Fruit fly (Drosophila melanogaster) whole organism, embryonic: ENCODE results near the gene mRpL55.
A peak's percentile ranks its signal among the peaks of the same experiment; 100 is the strongest.

Source experiments
- Bdp1 ChIP-seq: fragments of 200-800 bp; sonication (Bioruptor generic); optimal IDR thresholded peaks from 3 replicates; lab custom pipeline; 2016; ENCODE audit warnings: missing biosample characterization, missing genetic modification characterization
- BtbVII ChIP-seq: fragments of 200-800 bp; sonication (Bioruptor generic); optimal IDR thresholded peaks from 3 replicates; lab custom pipeline; 2017; ENCODE audit warnings: missing biosample characterization, mild to moderate bottlenecking, missing genetic modification characterization
- CG12236 ChIP-seq: fragments of 200-800 bp; sonication (Bioruptor generic); optimal IDR thresholded peaks from 2 replicates; lab custom pipeline; 2016; ENCODE audit warnings: missing biosample characterization, missing genetic modification characterization
- CG12942 ChIP-seq: fragments of 200-800 bp; sonication (Bioruptor generic); optimal IDR thresholded peaks from 3 replicates; lab custom pipeline; 2016; ENCODE audit warnings: missing biosample characterization, missing genetic modification characterization
- CG13894 ChIP-seq: fragments of 200-800 bp; sonication (Bioruptor generic); optimal IDR thresholded peaks from 3 replicates; lab custom pipeline; 2018; ENCODE audit warnings: missing biosample characterization, mild to moderate bottlenecking, missing genetic modification characterization, moderate library complexity
- CG15696 ChIP-seq: fragments of 200-800 bp; sonication (Bioruptor generic); optimal IDR thresholded peaks from 2 replicates; lab custom pipeline; 2019; ENCODE audit warnings: missing biosample characterization, mild to moderate bottlenecking, missing genetic modification characterization, moderate library complexity
- CG1647 ChIP-seq: fragments of 200-800 bp; sonication (Bioruptor generic); optimal IDR thresholded peaks from 3 replicates; lab custom pipeline; 2016; ENCODE audit warnings: missing biosample characterization, missing genetic modification characterization
- CG18619 ChIP-seq: fragments of 200-800 bp; sonication (Bioruptor generic); optimal IDR thresholded peaks from 3 replicates; lab custom pipeline; 2017; ENCODE audit warnings: missing biosample characterization, mild to moderate bottlenecking, missing genetic modification characterization
- CG3995 ChIP-seq: fragments of 200-800 bp; sonication (Bioruptor generic); optimal IDR thresholded peaks from 3 replicates; lab custom pipeline; 2016; ENCODE audit warnings: missing biosample characterization, missing genetic modification characterization
- CG4360 ChIP-seq: fragments of 200-800 bp; sonication (Bioruptor generic); IDR thresholded peaks from 2 replicates; pipeline ENCODE4 v1.3.6; 2022; ENCODE audit warnings: missing biosample characterization, missing genetic modification characterization
- CG4854 ChIP-seq: fragments of 200-800 bp; sonication (Bioruptor generic); optimal IDR thresholded peaks from 2 replicates; lab custom pipeline; 2016; ENCODE audit warnings: missing biosample characterization, missing genetic modification characterization, inconsistent platforms
- CG5180 ChIP-seq: fragments of 200-800 bp; sonication (Bioruptor generic); optimal IDR thresholded peaks from 3 replicates; lab custom pipeline; 2017; ENCODE audit warnings: missing biosample characterization, missing genetic modification characterization, mild to moderate bottlenecking, moderate library complexity, missing genetic modification reagents
- CG6654 ChIP-seq: fragments of 200-800 bp; sonication (Bioruptor generic); optimal IDR thresholded peaks from 2 replicates; lab custom pipeline; 2017; ENCODE audit warnings: missing biosample characterization, mild to moderate bottlenecking, missing genetic modification characterization
- CG6689 ChIP-seq: fragments of 200-800 bp; sonication (Bioruptor generic); IDR thresholded peaks from 2 replicates; pipeline ENCODE4 v1.3.6; 2022; ENCODE audit warnings: missing biosample characterization, missing genetic modification characterization
- CG6854 ChIP-seq: fragments of 200-800 bp; sonication (Bioruptor generic); optimal IDR thresholded peaks from 3 replicates; lab custom pipeline; 2017; ENCODE audit warnings: missing biosample characterization, mild to moderate bottlenecking, missing genetic modification characterization
- CG7963 ChIP-seq: fragments of 200-800 bp; sonication (Bioruptor generic); IDR thresholded peaks from 3 replicates; pipeline ENCODE4 v1.3.6; 2022; ENCODE audit warnings: missing biosample characterization, missing genetic modification characterization; ENCODE audit not compliant: partially characterized antibody
- CG8359 ChIP-seq: fragments of 200-800 bp; sonication (Bioruptor generic); optimal IDR thresholded peaks from 2 replicates; lab custom pipeline; 2017; ENCODE audit warnings: missing biosample characterization, mild to moderate bottlenecking, missing genetic modification characterization, borderline replicate concordance
- CG9727 ChIP-seq: fragments of 200-800 bp; sonication (Bioruptor generic); optimal IDR thresholded peaks from 3 replicates; lab custom pipeline; 2017; ENCODE audit warnings: missing biosample characterization, mild to moderate bottlenecking, missing genetic modification characterization
- CTCF ChIP-seq: fragments of 200-800 bp; sonication (Bioruptor generic); optimal IDR thresholded peaks from 2 replicates; lab custom pipeline; 2017; ENCODE audit warnings: missing biosample characterization, mild to moderate bottlenecking, missing genetic modification characterization, moderate library complexity
- Dfd ChIP-seq, 2 experiments: fragments of >200 bp; optimal IDR thresholded peaks; 2 replicates each; lab custom pipeline; 2017; ENCODE audit warnings: missing biosample characterization in 2 of 2, missing genetic modification characterization in 2 of 2
- Drgx ChIP-seq: fragments of 200-800 bp; sonication (Bioruptor generic); IDR thresholded peaks from 2 replicates; pipeline ENCODE4 v1.3.6; 2022; ENCODE audit warnings: missing biosample characterization, missing genetic modification characterization
- Gsc ChIP-seq: fragments of 200-800 bp; sonication (Bioruptor generic); IDR thresholded peaks from 2 replicates; pipeline ENCODE4 v1.3.6; 2022; ENCODE audit warnings: missing biosample characterization, missing genetic modification characterization
- HLHmδ ChIP-seq: fragments of 200-800 bp; sonication (Bioruptor generic); optimal IDR thresholded peaks from 2 replicates; lab custom pipeline; 2018; ENCODE audit warnings: missing biosample characterization, mild to moderate bottlenecking, missing genetic modification characterization, moderate library complexity
- HmgZ ChIP-seq: fragments of 200-800 bp; sonication (Bioruptor generic); optimal IDR thresholded peaks from 2 replicates; lab custom pipeline; 2018; ENCODE audit warnings: missing biosample characterization, mild to moderate bottlenecking, missing genetic modification characterization
- Hmx ChIP-seq: fragments of 200-800 bp; sonication (Bioruptor generic); optimal IDR thresholded peaks from 2 replicates; lab custom pipeline; 2016; ENCODE audit warnings: missing biosample characterization, missing genetic modification characterization
- Hr39 ChIP-seq: fragments of >200 bp; optimal IDR thresholded peaks from 2 replicates; lab custom pipeline; 2017
- MTF-1 ChIP-seq: fragments of 200-800 bp; sonication (Bioruptor generic); optimal IDR thresholded peaks from 2 replicates; lab custom pipeline; 2018; ENCODE audit warnings: missing biosample characterization, mild to moderate bottlenecking, missing genetic modification characterization, borderline replicate concordance
- Mad ChIP-seq: fragments of 200-800 bp; sonication (Bioruptor generic); optimal IDR thresholded peaks from 2 replicates; lab custom pipeline; 2016; ENCODE audit warnings: missing biosample characterization, missing genetic modification characterization
- NFAT ChIP-seq: fragments of 200-800 bp; sonication (Bioruptor generic); IDR thresholded peaks from 2 replicates; pipeline ENCODE4 v1.3.6; 2022; ENCODE audit warnings: missing biosample characterization, missing genetic modification characterization
- Sin3A ChIP-seq: fragments of >200 bp; optimal IDR thresholded peaks from 2 replicates; lab custom pipeline; 2018
- TFAM ChIP-seq: fragments of 200-800 bp; sonication (Bioruptor generic); optimal IDR thresholded peaks from 2 replicates; lab custom pipeline; 2017; ENCODE audit warnings: missing biosample characterization, missing genetic modification characterization, inconsistent platforms
- al ChIP-seq: fragments of 200-800 bp; sonication (Bioruptor generic); IDR thresholded peaks from 2 replicates; pipeline ENCODE4 v1.3.6; 2022; ENCODE audit warnings: missing biosample characterization, missing genetic modification characterization
- bsh ChIP-seq, 2 experiments: fragments of 200-800 bp; sonication (Bioruptor generic); optimal IDR thresholded peaks; 2 replicates each; lab custom pipeline; 2017 to 2018; ENCODE audit warnings: mild to moderate bottlenecking in 2 of 2, missing biosample characterization in 2 of 2, missing genetic modification characterization in 2 of 2, moderate library complexity in 1 of 2
- chn ChIP-seq: fragments of 200-800 bp; sonication (Bioruptor generic); optimal IDR thresholded peaks from 2 replicates; lab custom pipeline; 2016; ENCODE audit warnings: missing biosample characterization, missing genetic modification characterization
- da ChIP-seq: fragments of 200-800 bp; sonication (Bioruptor generic); optimal IDR thresholded peaks from 2 replicates; lab custom pipeline; 2016; ENCODE audit warnings: missing biosample characterization, missing genetic modification characterization
- dan ChIP-seq: fragments of 200-800 bp; sonication (Bioruptor generic); IDR thresholded peaks from 2 replicates; pipeline ENCODE4 v1.3.6; 2022; ENCODE audit warnings: missing biosample characterization, missing genetic modification characterization
- en ChIP-seq: fragments of 200-800 bp; sonication (Bioruptor generic); optimal IDR thresholded peaks from 2 replicates; lab custom pipeline; 2016; ENCODE audit warnings: missing biosample characterization, missing genetic modification characterization
- eyg ChIP-seq: fragments of 200-800 bp; sonication (Bioruptor generic); optimal IDR thresholded peaks from 3 replicates; lab custom pipeline; 2016; ENCODE audit warnings: missing biosample characterization, missing genetic modification characterization
- hbn ChIP-seq: fragments of 200-800 bp; sonication (Bioruptor generic); IDR thresholded peaks from 2 replicates; pipeline ENCODE4 v1.3.6; 2022; ENCODE audit warnings: missing biosample characterization, missing genetic modification characterization; ENCODE audit not compliant: partially characterized antibody
- hkb ChIP-seq, 2 experiments: fragments of 200-800 bp in 1 of 2; fragments of >200 bp in 1 of 2; sonication (Bioruptor generic) in 1 of 2; IDR thresholded peaks in 1 of 2; optimal IDR thresholded peaks in 1 of 2; 2 replicates each; pipeline versions ENCODE4 v1.3.6 to Lab custom; 2017 to 2022; ENCODE audit warnings: missing biosample characterization in 1 of 2, missing genetic modification characterization in 1 of 2
- kay ChIP-seq: fragments of 200-800 bp; sonication (Bioruptor generic); optimal IDR thresholded peaks from 2 replicates; lab custom pipeline; 2016; ENCODE audit warnings: missing biosample characterization, missing genetic modification characterization
- lab ChIP-seq: fragments of 200-800 bp; sonication (Bioruptor generic); optimal IDR thresholded peaks from 3 replicates; lab custom pipeline; 2017; ENCODE audit warnings: missing biosample characterization, missing genetic modification characterization, mild to moderate bottlenecking, moderate library complexity, missing genetic modification reagents
- lmd ChIP-seq: fragments of 200-800 bp; sonication (Bioruptor generic); IDR thresholded peaks from 2 replicates; pipeline ENCODE4 v1.3.6; 2022; ENCODE audit warnings: missing biosample characterization, missing genetic modification characterization
- nau ChIP-seq: fragments of 200-800 bp; sonication (Bioruptor generic); optimal IDR thresholded peaks from 3 replicates; lab custom pipeline; 2017; ENCODE audit warnings: missing biosample characterization, mild to moderate bottlenecking, missing genetic modification characterization, missing genetic modification reagents
- pnt ChIP-seq: fragments of 200-800 bp; sonication (Bioruptor generic); optimal IDR thresholded peaks from 3 replicates; lab custom pipeline; 2016; ENCODE audit warnings: missing biosample characterization, missing genetic modification characterization
- pzg ChIP-seq: fragments of 200-800 bp; sonication (Bioruptor generic); optimal IDR thresholded peaks from 3 replicates; lab custom pipeline; 2018; ENCODE audit warnings: missing biosample characterization, mild to moderate bottlenecking, missing genetic modification characterization, moderate library complexity
- slp2 ChIP-seq: fragments of 200-800 bp; sonication (Bioruptor generic); optimal IDR thresholded peaks from 2 replicates; lab custom pipeline; 2016; ENCODE audit warnings: missing biosample characterization, missing genetic modification characterization
- sqz ChIP-seq: fragments of 200-800 bp; sonication (Bioruptor generic); optimal IDR thresholded peaks from 3 replicates; lab custom pipeline; 2018; ENCODE audit warnings: missing biosample characterization, mild to moderate bottlenecking, missing genetic modification characterization
- ttk ChIP-seq: fragments of 200-800 bp; sonication (Bioruptor generic); IDR thresholded peaks from 2 replicates; pipeline ENCODE4 v2.1.2; 2022; ENCODE audit warnings: missing biosample characterization, missing genetic modification characterization
- zen2 ChIP-seq: fragments of 200-800 bp; sonication (Bioruptor generic); IDR thresholded peaks from 3 replicates; pipeline ENCODE4 v1.3.6; 2022; ENCODE audit warnings: missing biosample characterization, missing genetic modification characterization; ENCODE audit not compliant: partially characterized antibody
- zfh1 ChIP-seq: fragments of 200-800 bp; sonication (Bioruptor generic); IDR thresholded peaks from 3 replicates; pipeline ENCODE4 v1.3.6; 2022; ENCODE audit warnings: missing biosample characterization, missing genetic modification characterization
- zfh2 ChIP-seq: fragments of 200-800 bp; sonication (Bioruptor generic); optimal IDR thresholded peaks from 2 replicates; lab custom pipeline; 2016; ENCODE audit warnings: missing biosample characterization, missing genetic modification characterization

The mRpL55 gene

DNA sequence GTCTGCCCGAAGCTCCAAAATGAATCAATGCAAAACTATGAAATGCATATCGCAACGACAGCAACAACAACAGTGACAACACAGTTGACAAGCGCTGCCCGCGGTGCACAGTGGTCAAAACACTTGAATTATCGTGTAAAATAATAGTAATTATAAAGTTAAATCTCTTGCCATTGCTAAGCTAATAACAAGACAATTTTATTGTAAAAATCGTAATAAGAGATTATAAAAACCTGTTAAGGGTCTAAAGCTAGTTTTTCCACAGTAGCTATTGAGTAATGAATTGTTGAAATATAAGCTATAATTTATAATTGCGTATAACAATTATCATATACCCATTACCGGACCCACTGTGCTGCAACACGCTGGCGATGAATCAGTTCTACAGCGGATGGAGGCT is 21.7 kb downstream of the mRpL55 start (continued):
- TF ChIP-seq lab (GFP tag; lab: Kevin White, UChicago), result peak; percentile 26
- TF ChIP-seq CTCF, result no peak
- no peak for TF ChIP-seq CG13894 (tag; lab: Kevin White, UChicago)
- TF ChIP-seq Gsc, result 0 out of 2 replicates have a peak, but pooled peaks have one; percentile 7
- TF ChIP-seq HLHmδ (GFP tag; lab: Kevin White, UChicago), result no peak
- TF ChIP-seq zfh2 (GFP tag; lab: Kevin White, UChicago), result no peak
- TF ChIP-seq CG12236, result no peak
- no peak for TF ChIP-seq hbn
- TF ChIP-seq dan (GFP tag; lab: Robert Waterston, UW), result no peak
- peak; percentile 22 for TF ChIP-seq CG15696 (tag; lab: Kevin White, UChicago)
- TF ChIP-seq bsh (GFP tag; optimal IDR thresholded peaks at IDR 0.05; lab: Kevin White, UChicago), result peak; percentile 79 to 84
- TF ChIP-seq HmgZ (tag; lab: Kevin White, UChicago), result no peak
- no peak for TF ChIP-seq CG6854
- no peak for TF ChIP-seq Dfd (GFP tag; optimal IDR thresholded peaks at IDR 0.05; lab: Kevin White, UChicago)
- TF ChIP-seq CG8359 (GFP tag; lab: Kevin White, UChicago), result peak; percentile 11
- peak; percentile 71 for TF ChIP-seq CG6689 (GFP tag; lab: Robert Waterston, UW)
- TF ChIP-seq sqz (GFP tag; lab: Kevin White, UChicago), result no peak
- no peak for TF ChIP-seq pzg
- TF ChIP-seq TFAM (GFP tag; lab: Kevin White, UChicago), result no peak
- TF ChIP-seq NFAT, result no peak
- peak; percentile 93 for TF ChIP-seq Drgx (GFP tag; lab: Robert Waterston, UW)
- no peak for TF ChIP-seq eyg
- peak; percentile 6 for TF ChIP-seq CG5180 (GFP tag; lab: Kevin White, UChicago)
- TF ChIP-seq Sin3A (lab: Kevin White, UChicago), result no peak
- TF ChIP-seq zen2 (GFP tag; lab: Robert Waterston, UW), result no peak
- peak; percentile 17 for TF ChIP-seq CG18619 (GFP tag; lab: Kevin White, UChicago)
- no peak for TF ChIP-seq BtbVII (GFP tag; lab: Kevin White, UChicago)
- no peak for TF ChIP-seq ttk (GFP tag; lab: Robert Waterston, UW)
- no peak for TF ChIP-seq slp2
- TF ChIP-seq Mad, result no peak
- TF ChIP-seq kay (GFP tag; lab: Kevin White, UChicago), result peak; percentile 27
- no peak for TF ChIP-seq pnt (GFP tag; lab: Kevin White, UChicago)
- no peak for TF ChIP-seq CG3995
- TF ChIP-seq da (GFP tag; lab: Kevin White, UChicago), result no peak
- no peak for TF ChIP-seq hkb (optimal IDR thresholded peaks at IDR 0.05; lab: Kevin White, UChicago)
- peak; percentile 72; the same call in 1 of the 2 replicates for TF ChIP-seq hkb (GFP tag; IDR thresholded peaks at IDR 0.05; lab: Robert Waterston, UW)
- TF ChIP-seq chn, result no peak
- no peak for TF ChIP-seq MTF-1
- TF ChIP-seq nau (GFP tag; lab: Kevin White, UChicago), result peak; percentile 61
- TF ChIP-seq Hr39 (lab: Kevin White, UChicago), result no peak
- no peak for TF ChIP-seq CG1647
- TF ChIP-seq CG12942, result no peak
- TF ChIP-seq CG4360, result peak; percentile 76
- TF ChIP-seq CG6654 (GFP tag; lab: Kevin White, UChicago), result peak; percentile 19
- TF ChIP-seq Bdp1 (GFP tag; lab: Kevin White, UChicago), result no peak
- TF ChIP-seq CG9727 (GFP tag; lab: Kevin White, UChicago), result peak; percentile 63
- no peak for TF ChIP-seq CG7963
- TF ChIP-seq al (GFP tag; lab: Robert Waterston, UW), result no peak
- no peak for TF ChIP-seq en (GFP tag; lab: Kevin White, UChicago)
- TF ChIP-seq Hmx (GFP tag; lab: Kevin White, UChicago), result no peak
- peak; percentile 54 for TF ChIP-seq lmd (GFP tag; lab: Robert Waterston, UW)
- TF ChIP-seq CG4854, result no peak
- TF ChIP-seq zfh1 (GFP tag; lab: Robert Waterston, UW), result peak; percentile 78
